Fruit fly (Drosophila melanogaster) Kc167 (cell line): ENCODE results near the gene Bcs1.

Experiments used
- Myc ChIP-seq: fragments of >200 bp; optimal IDR thresholded peaks from 2 replicates; lab custom pipeline; 2017; ENCODE audit warnings: missing external identifiers
- Sin3A ChIP-seq: fragments of >200 bp; optimal IDR thresholded peaks from 2 replicates; lab custom pipeline; 2018; ENCODE audit warnings: missing external identifiers
- h ChIP-seq: fragments of >200 bp; optimal IDR thresholded peaks from 3 replicates; lab custom pipeline; 2018; ENCODE audit warnings: missing external identifiers
- psq ChIP-seq: fragments of >200 bp; optimal IDR thresholded peaks from 2 replicates; lab custom pipeline; 2017; ENCODE audit warnings: missing external identifiers
- ttk ChIP-seq: sonication (Bioruptor generic); optimal IDR thresholded peaks from 2 replicates; lab custom pipeline; 2017; ENCODE audit warnings: missing external identifiers

dm6 chr2L:10232827-10233226 is 10.4 kb downstream of the Bcs1 start:
- TF ChIP-seq psq (lab: Kevin White, UChicago) (no peak), h (lab: Kevin White, UChicago) (no peak), Sin3A (lab: Kevin White, UChicago) (no peak), ttk (lab: Kevin White, UChicago) (no peak), Myc (lab: Kevin White, UChicago) (no peak)
